Fruit fly (Drosophila melanogaster): ENCODE results near the gene CG4408.
A peak's percentile ranks its signal among the peaks of the same experiment; 100 is the strongest.

The CG4408 gene

dm6 chr3R:23331280-23331679 is 32.1 kb downstream of the CG4408 start:
- TF ChIP-seq insv (optimal IDR thresholded peaks at IDR 0.05) (no peak), Myc (optimal IDR thresholded peaks at IDR 0.05) (no peak), ttk (optimal IDR thresholded peaks at IDR 0.05) (no peak), h (optimal IDR thresholded peaks at IDR 0.05) (peak; percentile 100)

- no peak for TF ChIP-seq ttk (optimal IDR thresholded peaks at IDR 0.05)
- no peak for TF ChIP-seq psq (optimal IDR thresholded peaks at IDR 0.05)
- TF ChIP-seq Myc (optimal IDR thresholded peaks at IDR 0.05): no peak
- TF ChIP-seq Sin3A (optimal IDR thresholded peaks at IDR 0.05): no peak
- peak; percentile 81 for TF ChIP-seq h (optimal IDR thresholded peaks at IDR 0.05)
- peak; percentile 74 for TF ChIP-seq insv (optimal IDR thresholded peaks at IDR 0.05)
Observed at dm6 chr3R:23327707-23328106, 35.7 kb downstream of the CG4408 start.

- no peak for TF ChIP-seq psq (optimal IDR thresholded peaks at IDR 0.05)
- TF ChIP-seq Myc (optimal IDR thresholded peaks at IDR 0.05): no peak
- TF ChIP-seq insv (optimal IDR thresholded peaks at IDR 0.05): no peak
- no peak for TF ChIP-seq ttk (optimal IDR thresholded peaks at IDR 0.05)
- TF ChIP-seq h (optimal IDR thresholded peaks at IDR 0.05): no peak
- TF ChIP-seq Sin3A (optimal IDR thresholded peaks at IDR 0.05): no peak
Observed at dm6 chr3R:23326292-23326691, 37.1 kb downstream of the CG4408 start.

- TF ChIP-seq ttk (optimal IDR thresholded peaks at IDR 0.05) (no peak), insv (optimal IDR thresholded peaks at IDR 0.05) (no peak), h (optimal IDR thresholded peaks at IDR 0.05) (no peak), Myc (optimal IDR thresholded peaks at IDR 0.05) (no peak), psq (optimal IDR thresholded peaks at IDR 0.05) (no peak), Sin3A (optimal IDR thresholded peaks at IDR 0.05) (no peak)
Observed at dm6 chr3R:23325710-23326109, 37.7 kb downstream of the CG4408 start.

dm6 chr3R:23323639-23324350 is 39.6 kb downstream of the CG4408 start:
- TF ChIP-seq Sin3A (optimal IDR thresholded peaks at IDR 0.05) (no peak), ttk (optimal IDR thresholded peaks at IDR 0.05) (no peak), h (optimal IDR thresholded peaks at IDR 0.05) (no peak), psq (optimal IDR thresholded peaks at IDR 0.05) (no peak), insv (optimal IDR thresholded peaks at IDR 0.05) (no peak), Myc (optimal IDR thresholded peaks at IDR 0.05) (no peak)

- TF ChIP-seq psq (optimal IDR thresholded peaks at IDR 0.05): no peak
- peak; percentile 45 for TF ChIP-seq h (optimal IDR thresholded peaks at IDR 0.05)
- no peak for TF ChIP-seq insv (optimal IDR thresholded peaks at IDR 0.05)
- TF ChIP-seq Sin3A (optimal IDR thresholded peaks at IDR 0.05): no peak
Observed at dm6 chr3R:23320251-23320650, 43.1 kb downstream of the CG4408 start.

dm6 chr3R:23318928-23319327 is 44.4 kb downstream of the CG4408 start:
- TF ChIP-seq ttk (optimal IDR thresholded peaks at IDR 0.05): no peak

DNA sequence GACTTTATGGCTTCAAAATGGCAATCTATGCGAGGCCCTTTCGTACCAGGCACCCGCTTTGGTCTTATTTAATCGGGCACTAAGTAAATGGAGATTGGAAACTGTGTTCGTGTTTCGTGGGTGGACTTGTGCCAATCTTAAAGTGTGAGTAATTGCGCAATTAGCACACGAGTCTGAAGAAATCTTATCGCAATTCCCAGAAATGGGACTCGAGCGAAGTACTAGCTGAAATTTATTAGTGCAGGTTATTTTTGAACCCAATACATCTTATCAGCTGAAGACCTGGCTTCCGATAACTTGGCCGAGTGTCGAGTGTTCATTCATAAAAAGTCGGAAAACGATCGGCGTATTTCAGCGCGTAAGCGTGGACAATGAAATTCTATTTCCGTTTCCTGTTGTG is 46.5 kb downstream of the CG4408 start:
- TF ChIP-seq psq (optimal IDR thresholded peaks at IDR 0.05) (no peak), Myc (optimal IDR thresholded peaks at IDR 0.05) (no peak), ttk (optimal IDR thresholded peaks at IDR 0.05) (no peak)

- no peak for TF ChIP-seq h (optimal IDR thresholded peaks at IDR 0.05)
- TF ChIP-seq insv (optimal IDR thresholded peaks at IDR 0.05): no peak
- TF ChIP-seq Sin3A (optimal IDR thresholded peaks at IDR 0.05): no peak
- TF ChIP-seq ttk (optimal IDR thresholded peaks at IDR 0.05): no peak
- TF ChIP-seq psq (optimal IDR thresholded peaks at IDR 0.05): no peak
- TF ChIP-seq Myc (optimal IDR thresholded peaks at IDR 0.05): no peak
Observed at dm6 chr3R:23315630-23316029, 47.7 kb downstream of the CG4408 start.

DNA sequence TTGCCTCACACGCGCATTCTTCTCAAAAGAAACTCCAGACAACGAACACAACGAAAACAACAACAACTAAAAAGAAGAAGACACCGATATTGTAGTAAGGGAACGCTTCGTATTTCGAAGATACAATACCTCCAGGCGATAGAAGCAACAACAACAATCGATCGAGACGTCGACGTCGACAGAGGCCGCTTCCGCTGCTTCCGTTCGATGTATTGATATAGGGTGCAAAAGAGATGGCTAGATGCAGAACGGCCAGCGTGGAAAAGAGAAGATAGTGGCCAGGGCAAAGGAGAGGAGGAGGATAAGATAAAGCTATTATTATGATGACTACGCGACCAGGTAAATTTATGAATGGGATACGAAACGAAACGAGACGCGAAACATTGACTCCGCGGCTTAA is 48.2 kb downstream of the CG4408 start:
- TF ChIP-seq insv (optimal IDR thresholded peaks at IDR 0.05): no peak
- no peak for TF ChIP-seq psq (optimal IDR thresholded peaks at IDR 0.05)
- TF ChIP-seq ttk (optimal IDR thresholded peaks at IDR 0.05): no peak
- TF ChIP-seq Sin3A (optimal IDR thresholded peaks at IDR 0.05): no peak
- no peak for TF ChIP-seq h (optimal IDR thresholded peaks at IDR 0.05)
- TF ChIP-seq Myc (optimal IDR thresholded peaks at IDR 0.05): no peak

DNA sequence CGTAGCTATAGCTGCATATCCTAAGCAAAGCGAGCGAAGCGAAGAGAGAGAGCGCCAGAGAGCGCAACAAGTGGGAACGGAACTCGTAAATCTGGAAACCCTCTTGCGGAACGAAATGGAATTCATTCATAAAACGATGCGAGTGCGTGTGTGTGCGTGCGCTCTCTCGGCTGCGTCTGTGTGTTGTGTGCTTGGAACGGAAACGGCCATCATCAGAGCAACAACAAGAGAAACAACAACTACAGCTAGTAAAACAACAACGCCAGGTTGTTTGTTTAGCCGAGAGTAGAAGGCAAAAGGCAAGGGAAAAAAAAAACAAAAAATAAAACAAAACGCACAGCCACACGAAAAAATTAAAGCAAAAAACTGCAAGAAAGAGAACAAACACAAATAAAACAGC is 49.0 kb downstream of the CG4408 start:
- TF ChIP-seq ttk (optimal IDR thresholded peaks at IDR 0.05) (no peak), Sin3A (optimal IDR thresholded peaks at IDR 0.05) (no peak), psq (optimal IDR thresholded peaks at IDR 0.05) (no peak), Myc (optimal IDR thresholded peaks at IDR 0.05) (no peak), insv (optimal IDR thresholded peaks at IDR 0.05) (no peak), h (optimal IDR thresholded peaks at IDR 0.05) (no peak)

DNA sequence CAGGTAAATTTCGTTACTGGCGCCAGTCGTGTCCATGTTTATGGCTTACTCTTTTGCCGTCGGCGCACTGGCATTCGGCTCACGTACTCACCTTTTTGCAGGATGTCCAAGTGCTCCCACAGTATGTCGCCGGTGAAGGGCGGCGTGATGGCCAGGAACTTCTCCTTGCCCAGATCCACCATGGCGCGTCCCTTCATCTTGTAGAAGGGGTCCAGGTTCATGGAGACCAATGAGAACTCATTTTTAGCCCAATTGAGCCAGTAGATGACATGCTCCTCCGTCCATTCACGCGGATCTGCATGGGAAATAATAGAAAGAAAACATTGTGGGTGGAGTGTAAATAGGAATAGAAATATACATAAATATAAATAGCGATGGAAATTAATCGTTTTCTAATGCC is 50.6 kb downstream of the CG4408 start:
- peak; percentile 99 for TF ChIP-seq ttk (optimal IDR thresholded peaks at IDR 0.05)
- TF ChIP-seq Sin3A (optimal IDR thresholded peaks at IDR 0.05): no peak
- TF ChIP-seq Myc (optimal IDR thresholded peaks at IDR 0.05): no peak
- TF ChIP-seq h (optimal IDR thresholded peaks at IDR 0.05): no peak
- no peak for TF ChIP-seq psq (optimal IDR thresholded peaks at IDR 0.05)
